Fruit fly (Drosophila melanogaster): ENCODE measurements around the gene CG15211.

- no peak for TF ChIP-seq gcm2 (GFP tag; optimal IDR thresholded peaks at IDR 0.05)
- TF ChIP-seq CG2712 (tag; optimal IDR thresholded peaks at IDR 0.05) = no peak
- TF ChIP-seq usp (GFP tag; optimal IDR thresholded peaks at IDR 0.05) = no peak
- no peak for TF ChIP-seq mld (GFP tag; IDR thresholded peaks at IDR 0.05; ENCODE audit: partially characterized antibody)
- no peak for TF ChIP-seq gcm (GFP tag; optimal IDR thresholded peaks at IDR 0.05)
- no peak for TF ChIP-seq HmgD (GFP tag; optimal IDR thresholded peaks at IDR 0.05)
- TF ChIP-seq z (GFP tag; IDR thresholded peaks at IDR 0.05) = no peak
Measured at dm6 chrX:10748647-10749046, 23.7 kb upstream of the CG15211 start.
